Worm (Caenorhabditis elegans): Measurements from ENCODE around the gene W08E12.6.
A peak's percentile ranks its signal among the peaks of the same experiment; 100 is the strongest.

The W08E12.6 gene

DNA sequence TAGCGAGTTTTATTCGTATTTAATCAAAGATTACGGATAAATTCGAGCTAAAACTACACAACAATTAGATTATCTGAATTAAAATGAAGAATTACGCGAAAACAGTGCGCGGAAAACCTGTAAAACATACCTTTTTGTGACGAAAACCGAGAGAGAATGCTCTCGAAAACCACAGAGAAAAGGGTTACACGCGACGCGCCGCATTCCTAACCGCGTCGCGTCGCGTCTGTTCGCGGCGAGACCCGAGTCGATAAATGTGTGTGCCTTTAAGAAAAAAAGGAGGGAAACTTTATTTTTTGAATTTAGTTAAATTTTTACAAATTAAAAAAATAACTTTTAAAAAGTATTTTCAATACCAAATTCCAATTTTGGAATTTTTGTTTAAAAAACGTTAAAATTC, 40.3 kb downstream of the W08E12.6 start, which contains the start of gene hrpa-1 (continued):
- TF ChIP-seq blmp-1 (tag; optimal IDR thresholded peaks at IDR 0.05), result peak; percentile 84
- peak; percentile 20 for TF ChIP-seq ceh-8 (GFP tag; optimal IDR thresholded peaks at IDR 0.05)
- no peak for TF ChIP-seq pqm-1 (tag; optimal IDR thresholded peaks at IDR 0.05)
- peak; percentile 88 for TF ChIP-seq xbp-1 (tag; optimal IDR thresholded peaks at IDR 0.05)
- TF ChIP-seq lir-3 (tag; optimal IDR thresholded peaks at IDR 0.05; ENCODE audit: poor library complexity), result no peak
- no peak for TF ChIP-seq ceh-63 (GFP tag; optimal IDR thresholded peaks at IDR 0.05)
- TF ChIP-seq fkh-10 (GFP tag; optimal IDR thresholded peaks at IDR 0.05), result peak; percentile 48
- TF ChIP-seq C34B4.2 (tag; optimal IDR thresholded peaks at IDR 0.05), result no peak
- no peak for TF ChIP-seq Y116A8C.19 (tag; optimal IDR thresholded peaks at IDR 0.05; ENCODE audit: borderline replicate concordance)
- no peak for TF ChIP-seq nhr-76 (tag; optimal IDR thresholded peaks at IDR 0.05)
- peak; percentile 29 for TF ChIP-seq unc-130 (tag; optimal IDR thresholded peaks at IDR 0.05)
- TF ChIP-seq fos-1 (tag; optimal IDR thresholded peaks at IDR 0.05), result peak; percentile 76
- TF ChIP-seq hpl-2 (GFP tag; optimal IDR thresholded peaks at IDR 0.05), result no peak
- peak; percentile 34 for TF ChIP-seq ceh-90 (tag; optimal IDR thresholded peaks at IDR 0.05)
- no peak for TF ChIP-seq ets-5 (GFP tag; IDR thresholded peaks at IDR 0.05)
- TF ChIP-seq egl-27 (tag; optimal IDR thresholded peaks at IDR 0.05), result no peak
- peak; percentile 33 for TF ChIP-seq pax-3 (tag; optimal IDR thresholded peaks at IDR 0.05)
- TF ChIP-seq elt-2 (tag; optimal IDR thresholded peaks at IDR 0.05), result peak; percentile 8
- TF ChIP-seq sox-4 (tag; optimal IDR thresholded peaks at IDR 0.05), result peak; percentile 59
- peak; percentile 97 to 99 for TF ChIP-seq efl-1 (optimal IDR thresholded peaks at IDR 0.05)
- TF ChIP-seq efl-1 (GFP tag; optimal IDR thresholded peaks at IDR 0.05 in 1 of 2), result peak; percentile 96 to 99
- TF ChIP-seq pag-3 (tag; optimal IDR thresholded peaks at IDR 0.05; ENCODE audit: borderline replicate concordance, insufficient read depth), result no peak
- TF ChIP-seq lin-13 (GFP tag; optimal IDR thresholded peaks at IDR 0.05), result peak; percentile 85
- TF ChIP-seq unc-62 (GFP tag; optimal IDR thresholded peaks at IDR 0.05), result no peak
- peak in 2 of 6 experiments; percentile 64 to 77 for TF ChIP-seq elt-3 (tag; optimal IDR thresholded peaks at IDR 0.05)
- no peak for TF ChIP-seq unc-30 (tag; optimal IDR thresholded peaks at IDR 0.05)
- TF ChIP-seq fkh-4 (tag; optimal IDR thresholded peaks at IDR 0.05; ENCODE audit: borderline replicate concordance), result peak; percentile 36
- no peak for TF ChIP-seq hlh-17 (GFP tag; optimal IDR thresholded peaks at IDR 0.05; ENCODE audit: borderline replicate concordance)
- peak; percentile 87 for TF ChIP-seq fkh-8 (tag; optimal IDR thresholded peaks at IDR 0.05)
- peak; percentile 80 for TF ChIP-seq nhr-90 (tag; optimal IDR thresholded peaks at IDR 0.05; ENCODE audit: poor library complexity)
- peak; percentile 87 for TF ChIP-seq lin-14 (GFP tag; optimal IDR thresholded peaks at IDR 0.05)
- TF ChIP-seq dsc-1 (tag; optimal IDR thresholded peaks at IDR 0.05), result peak; percentile 83
- TF ChIP-seq nhr-12 (tag; optimal IDR thresholded peaks at IDR 0.05), result no peak
- peak; percentile 87 for TF ChIP-seq nhr-85 (tag)
- TF ChIP-seq vab-15 (tag; optimal IDR thresholded peaks at IDR 0.05), result no peak
- TF ChIP-seq C16A3.4 (tag; optimal IDR thresholded peaks at IDR 0.05), result peak; percentile 88
- TF ChIP-seq lsy-2 (tag; optimal IDR thresholded peaks at IDR 0.05), result peak; percentile 94 to 97
- peak; percentile 88 for TF ChIP-seq swsn-7 (tag; optimal IDR thresholded peaks at IDR 0.05)
- peak; percentile 89 for TF ChIP-seq snu-23 (GFP tag; optimal IDR thresholded peaks at IDR 0.05)

- TF ChIP-seq unc-130 (tag; optimal IDR thresholded peaks at IDR 0.05) (no peak), nhr-76 (tag; optimal IDR thresholded peaks at IDR 0.05) (no peak), fkh-10 (GFP tag; optimal IDR thresholded peaks at IDR 0.05) (no peak), elt-2 (tag; optimal IDR thresholded peaks at IDR 0.05) (no peak), isw-1 (GFP tag; IDR thresholded peaks at IDR 0.05) (no peak), zag-1 (tag; optimal IDR thresholded peaks at IDR 0.05) (no peak), unc-62 (GFP tag; optimal IDR thresholded peaks at IDR 0.05) (no peak), nhr-11 (tag; optimal IDR thresholded peaks at IDR 0.05) (no peak), hlh-17 (GFP tag; optimal IDR thresholded peaks at IDR 0.05; ENCODE audit: borderline replicate concordance) (no peak), lin-14 (GFP tag; optimal IDR thresholded peaks at IDR 0.05) (no peak)
Observed at ce11 chrIV:3341170-3341569, 42.8 kb downstream of the W08E12.6 start, which contains the start of gene F42A6.2. Gene F42A6.2, plus strand, starts transcription at chrIV:3341470.
